Fruit fly (Drosophila melanogaster) whole organism, embryonic: ENCODE measurements around the gene beta'COP.

Source experiments
- B-H2 ChIP-seq: fragments of 200-800 bp; sonication (Bioruptor generic); optimal IDR thresholded peaks from 2 replicates; lab custom pipeline; 2018; ENCODE audit warnings: missing biosample characterization, mild to moderate bottlenecking, missing genetic modification characterization
- CG10462 ChIP-seq: fragments of 200-800 bp; sonication (Bioruptor generic); optimal IDR thresholded peaks from 2 replicates; lab custom pipeline; 2016; ENCODE audit warnings: missing biosample characterization, missing genetic modification characterization
- CG11247 ChIP-seq: fragments of 200-800 bp; sonication (Bioruptor generic); IDR thresholded peaks from 2 replicates; pipeline ENCODE4 v1.3.6; 2022; ENCODE audit warnings: missing biosample characterization, missing genetic modification characterization
- CG11723 ChIP-seq: fragments of 200-800 bp; sonication (Bioruptor generic); optimal IDR thresholded peaks from 2 replicates; lab custom pipeline; 2017; ENCODE audit warnings: missing biosample characterization, mild to moderate bottlenecking, missing genetic modification characterization
- CG13624 ChIP-seq: fragments of 200-800 bp; sonication (Bioruptor generic); optimal IDR thresholded peaks from 2 replicates; lab custom pipeline; 2016; ENCODE audit warnings: missing biosample characterization, missing genetic modification characterization
- CG15514 ChIP-seq: fragments of 200-800 bp; sonication (Bioruptor generic); optimal IDR thresholded peaks from 3 replicates; lab custom pipeline; 2017; ENCODE audit warnings: missing biosample characterization, missing genetic modification characterization, mild to moderate bottlenecking, moderate library complexity, missing genetic modification reagents
- CG17359 ChIP-seq: fragments of 200-800 bp; sonication (Bioruptor generic); optimal IDR thresholded peaks from 3 replicates; lab custom pipeline; 2018; ENCODE audit warnings: missing biosample characterization, mild to moderate bottlenecking, missing genetic modification characterization, moderate library complexity
- CG17361 ChIP-seq: fragments of 200-800 bp; sonication (Bioruptor generic); IDR thresholded peaks from 3 replicates; pipeline ENCODE4 v1.3.6; 2022; ENCODE audit warnings: missing biosample characterization, missing genetic modification characterization
- CG2116 ChIP-seq: fragments of 200-800 bp; sonication (Bioruptor generic); optimal IDR thresholded peaks from 3 replicates; lab custom pipeline; 2018; ENCODE audit warnings: missing biosample characterization, mild to moderate bottlenecking, missing genetic modification characterization
- CG2199 ChIP-seq: fragments of 200-800 bp; sonication (Bioruptor generic); IDR thresholded peaks from 3 replicates; pipeline ENCODE4 v1.3.6; 2022; ENCODE audit warnings: missing biosample characterization, missing genetic modification characterization
- CG32532 ChIP-seq: fragments of 200-800 bp; sonication (Bioruptor generic); IDR thresholded peaks from 2 replicates; pipeline ENCODE4 v1.3.6; 2022; ENCODE audit warnings: missing biosample characterization, missing genetic modification characterization
- CG32772 ChIP-seq: fragments of 200-800 bp; sonication (Bioruptor generic); IDR thresholded peaks from 2 replicates; pipeline ENCODE4 v1.3.6; 2022; ENCODE audit warnings: missing biosample characterization, missing genetic modification characterization
- CG3838 ChIP-seq: fragments of 200-800 bp; sonication (Bioruptor generic); optimal IDR thresholded peaks from 3 replicates; lab custom pipeline; 2016; ENCODE audit warnings: missing biosample characterization, missing genetic modification characterization
- CG42726 ChIP-seq: fragments of 200-800 bp; sonication (Bioruptor generic); IDR thresholded peaks from 2 replicates; pipeline ENCODE4 v1.3.6; 2022; ENCODE audit warnings: missing biosample characterization, missing genetic modification characterization; ENCODE audit not compliant: partially characterized antibody
- CG4282 ChIP-seq: fragments of 200-800 bp; sonication (Bioruptor generic); optimal IDR thresholded peaks from 2 replicates; lab custom pipeline; 2016; ENCODE audit warnings: missing biosample characterization, missing genetic modification characterization
- CG5953 ChIP-seq: fragments of 200-800 bp; sonication (Bioruptor generic); IDR thresholded peaks from 2 replicates; pipeline ENCODE4 v1.3.6; 2022; ENCODE audit warnings: missing biosample characterization, missing genetic modification characterization
- CG6254 ChIP-seq: fragments of 200-800 bp; sonication (Bioruptor generic); optimal IDR thresholded peaks from 3 replicates; lab custom pipeline; 2017; ENCODE audit warnings: mild to moderate bottlenecking, missing biosample characterization, missing genetic modification reagents, missing genetic modification characterization
- CG7786 ChIP-seq: fragments of 200-800 bp; sonication (Bioruptor generic); optimal IDR thresholded peaks from 2 replicates; lab custom pipeline; 2016; ENCODE audit warnings: missing biosample characterization, missing genetic modification characterization
- CG7963 ChIP-seq: fragments of 200-800 bp; sonication (Bioruptor generic); IDR thresholded peaks from 3 replicates; pipeline ENCODE4 v1.3.6; 2022; ENCODE audit warnings: missing biosample characterization, missing genetic modification characterization; ENCODE audit not compliant: partially characterized antibody
- CG9215 ChIP-seq: fragments of 200-800 bp; sonication (Bioruptor generic); IDR thresholded peaks from 2 replicates; pipeline ENCODE4 v1.3.6; 2022; ENCODE audit warnings: missing biosample characterization, missing genetic modification characterization
- Dip2 ChIP-seq: fragments of 200-800 bp; sonication (Bioruptor generic); IDR thresholded peaks from 2 replicates; pipeline ENCODE4 v1.3.6; 2022; ENCODE audit warnings: missing biosample characterization, missing genetic modification characterization
- Gsc ChIP-seq: fragments of 200-800 bp; sonication (Bioruptor generic); IDR thresholded peaks from 2 replicates; pipeline ENCODE4 v1.3.6; 2022; ENCODE audit warnings: missing biosample characterization, missing genetic modification characterization
- HHEX ChIP-seq: fragments of 200-800 bp; sonication (Bioruptor generic); optimal IDR thresholded peaks from 3 replicates; lab custom pipeline; 2017; ENCODE audit warnings: missing biosample characterization, mild to moderate bottlenecking, missing genetic modification characterization, missing genetic modification reagents
- Hr3 ChIP-seq: fragments of 200-800 bp; sonication (Bioruptor generic); optimal IDR thresholded peaks from 3 replicates; lab custom pipeline; 2016; ENCODE audit warnings: missing biosample characterization, missing genetic modification characterization
- Jarid2 ChIP-seq: fragments of 200-800 bp; sonication (Bioruptor generic); optimal IDR thresholded peaks from 3 replicates; lab custom pipeline; 2017; ENCODE audit warnings: mild to moderate bottlenecking, missing biosample characterization, missing genetic modification reagents, missing genetic modification characterization
- Kr ChIP-seq: fragments of 200-800 bp; sonication (Bioruptor generic); optimal IDR thresholded peaks from 2 replicates; lab custom pipeline; 2017; ENCODE audit warnings: missing biosample characterization, mild to moderate bottlenecking, missing genetic modification characterization
- MBD-R2 ChIP-seq: fragments of 200-800 bp; sonication (Bioruptor generic); IDR thresholded peaks from 2 replicates; pipeline ENCODE4 v1.3.6; 2022; ENCODE audit warnings: missing biosample characterization, missing genetic modification characterization
- Meics ChIP-seq: fragments of 200-800 bp; sonication (Bioruptor generic); optimal IDR thresholded peaks from 2 replicates; lab custom pipeline; 2017; ENCODE audit warnings: missing biosample characterization, mild to moderate bottlenecking, missing genetic modification characterization
- Tbp ChIP-seq: fragments of >200 bp; optimal IDR thresholded peaks from 2 replicates; lab custom pipeline; 2018; ENCODE audit warnings: missing biosample characterization, missing genetic modification characterization
- Xrp1 ChIP-seq: fragments of 200-800 bp; sonication (Bioruptor generic); IDR thresholded peaks from 2 replicates; pipeline ENCODE4 v1.3.6; 2022; ENCODE audit warnings: missing biosample characterization, missing genetic modification characterization
- ash1 ChIP-seq: fragments of 200-800 bp; sonication (Bioruptor generic); optimal IDR thresholded peaks from 2 replicates; lab custom pipeline; 2018; ENCODE audit warnings: missing biosample characterization, mild to moderate bottlenecking, missing genetic modification characterization
- cas ChIP-seq: fragments of 200-800 bp; sonication (Bioruptor generic); IDR thresholded peaks from 2 replicates; pipeline ENCODE4 v1.3.6; 2022; ENCODE audit warnings: missing biosample characterization, missing genetic modification characterization
- cg ChIP-seq: fragments of 200-800 bp; sonication (Bioruptor generic); optimal IDR thresholded peaks from 3 replicates; lab custom pipeline; 2019; ENCODE audit warnings: missing biosample characterization, mild to moderate bottlenecking, missing genetic modification characterization, moderate library complexity
- cwo ChIP-seq: fragments of 200-800 bp; sonication (Bioruptor generic); optimal IDR thresholded peaks from 3 replicates; lab custom pipeline; 2017; ENCODE audit warnings: missing biosample characterization, missing genetic modification characterization, mild to moderate bottlenecking, moderate library complexity, missing genetic modification reagents
- danr ChIP-seq: fragments of 200-800 bp; sonication (Bioruptor generic); IDR thresholded peaks from 2 replicates; pipeline ENCODE4 v1.3.6; 2022; ENCODE audit warnings: missing biosample characterization, missing genetic modification characterization
- eyg ChIP-seq: fragments of 200-800 bp; sonication (Bioruptor generic); optimal IDR thresholded peaks from 3 replicates; lab custom pipeline; 2016; ENCODE audit warnings: missing biosample characterization, missing genetic modification characterization
- gcm2 ChIP-seq: fragments of 200-800 bp; sonication (Bioruptor generic); optimal IDR thresholded peaks from 2 replicates; lab custom pipeline; 2016; ENCODE audit warnings: missing biosample characterization, missing genetic modification characterization
- gem ChIP-seq: fragments of 200-800 bp; sonication (Bioruptor generic); optimal IDR thresholded peaks from 2 replicates; lab custom pipeline; 2019; ENCODE audit warnings: missing biosample characterization, mild to moderate bottlenecking, missing genetic modification characterization, moderate library complexity
- jigr1 ChIP-seq: fragments of 200-800 bp; sonication (Bioruptor generic); IDR thresholded peaks from 3 replicates; pipeline ENCODE4 v1.3.6; 2022; ENCODE audit warnings: missing biosample characterization, missing genetic modification characterization
- jumu ChIP-seq: fragments of 200-800 bp; sonication (Bioruptor generic); optimal IDR thresholded peaks from 3 replicates; lab custom pipeline; 2016; ENCODE audit warnings: missing biosample characterization, missing genetic modification characterization
- ken ChIP-seq: fragments of 200-800 bp; sonication (Bioruptor generic); IDR thresholded peaks from 3 replicates; pipeline ENCODE4 v1.3.6; 2022; ENCODE audit warnings: missing biosample characterization, missing genetic modification characterization
- org-1 ChIP-seq: fragments of 200-800 bp; sonication (Bioruptor generic); optimal IDR thresholded peaks from 2 replicates; lab custom pipeline; 2017; ENCODE audit warnings: missing biosample characterization, missing genetic modification characterization
- rib ChIP-seq: fragments of 200-800 bp; sonication (Bioruptor generic); IDR thresholded peaks from 2 replicates; pipeline ENCODE4 v1.3.6; 2022; ENCODE audit warnings: missing biosample characterization, missing genetic modification characterization
- sc ChIP-seq, 3 experiments: fragments of >200 bp in 2 of 3; fragments of 200-800 bp in 1 of 3; sonication (Bioruptor generic) in 1 of 3; optimal IDR thresholded peaks; 2 replicates in 2 of 3; 3 replicates in 1 of 3; lab custom pipeline; 2017; ENCODE audit warnings: mild to moderate bottlenecking in 1 of 3, missing biosample characterization in 1 of 3, missing genetic modification characterization in 1 of 3, missing genetic modification reagents in 1 of 3
- stwl ChIP-seq: fragments of 200-800 bp; sonication (Bioruptor generic); optimal IDR thresholded peaks from 3 replicates; lab custom pipeline; 2018; ENCODE audit warnings: missing biosample characterization, mild to moderate bottlenecking, missing genetic modification characterization, moderate library complexity
- tin ChIP-seq: fragments of 200-800 bp; sonication (Bioruptor generic); optimal IDR thresholded peaks from 3 replicates; lab custom pipeline; 2016; ENCODE audit warnings: missing biosample characterization, missing genetic modification characterization
- unc-4 ChIP-seq: fragments of 200-800 bp; sonication (Bioruptor generic); IDR thresholded peaks from 2 replicates; pipeline ENCODE4 v1.3.6; 2022; ENCODE audit warnings: missing biosample characterization, missing genetic modification characterization; ENCODE audit not compliant: partially characterized antibody
- zfh1 ChIP-seq: fragments of 200-800 bp; sonication (Bioruptor generic); IDR thresholded peaks from 3 replicates; pipeline ENCODE4 v1.3.6; 2022; ENCODE audit warnings: missing biosample characterization, missing genetic modification characterization
- zfh2 ChIP-seq: fragments of 200-800 bp; sonication (Bioruptor generic); optimal IDR thresholded peaks from 2 replicates; lab custom pipeline; 2016; ENCODE audit warnings: missing biosample characterization, missing genetic modification characterization

Gene beta'COP

DNA sequence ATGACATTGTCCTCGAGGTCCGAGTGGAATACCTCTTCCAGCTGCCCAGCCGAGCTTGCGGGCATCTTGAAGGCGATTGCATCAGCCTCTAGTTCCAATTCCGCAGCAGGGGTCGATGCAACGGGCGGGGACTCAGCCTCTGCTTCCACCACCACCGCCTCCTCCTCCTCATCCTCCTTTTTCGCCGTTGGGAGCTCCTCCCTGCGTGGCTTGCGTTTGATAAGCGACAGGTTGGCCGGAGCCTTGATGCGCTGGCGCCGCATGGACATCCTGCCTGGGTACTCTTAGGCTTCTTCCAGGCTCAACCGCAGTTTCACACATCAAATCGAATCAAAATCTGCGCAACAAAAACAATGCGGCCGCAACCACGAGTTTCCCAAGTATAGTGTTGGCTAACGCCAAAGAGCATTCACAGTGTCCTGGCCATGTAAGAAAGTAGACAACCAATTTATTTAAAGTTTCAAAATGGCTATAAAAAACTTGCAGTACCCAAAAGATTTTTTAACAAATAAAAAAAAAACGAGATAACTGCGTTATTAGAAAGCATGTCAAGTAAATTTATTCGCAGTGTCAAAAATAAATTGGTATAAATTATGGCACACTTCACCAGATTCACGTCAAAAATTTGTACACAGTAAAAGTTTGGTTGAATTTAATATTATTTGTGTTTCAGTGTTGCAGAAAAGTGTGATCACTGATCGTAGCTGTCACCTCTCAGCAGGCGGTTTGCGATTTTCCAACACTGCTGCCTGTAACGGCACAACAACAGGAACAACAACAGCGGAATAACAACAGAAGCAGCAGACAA lies 5.1 kb upstream of the beta'COP start, which contains the start of the genes Bdp1 and CG6565 (continued):
- TF ChIP-seq rib (GFP tag; lab: Robert Waterston, UW): peak; percentile 96
- TF ChIP-seq CG42726: no peak
- peak; percentile 98 for TF ChIP-seq gem (tag; lab: Kevin White, UChicago)
- TF ChIP-seq jumu (GFP tag; lab: Kevin White, UChicago): peak; percentile 99
- TF ChIP-seq Hr3 (GFP tag; lab: Kevin White, UChicago): peak; percentile 99
- TF ChIP-seq cwo (GFP tag; lab: Kevin White, UChicago): peak; percentile 92
- TF ChIP-seq CG11723 (GFP tag; lab: Kevin White, UChicago): peak; percentile 94
- peak; percentile 95 for TF ChIP-seq B-H2 (GFP tag; lab: Kevin White, UChicago)
- TF ChIP-seq CG4282 (GFP tag; lab: Kevin White, UChicago): peak; percentile 99
- peak; percentile 89 for TF ChIP-seq cas
- TF ChIP-seq Xrp1: peak; percentile 96
- TF ChIP-seq CG17359 (tag; lab: Kevin White, UChicago): peak; percentile 95
- TF ChIP-seq CG15514 (GFP tag; lab: Kevin White, UChicago): peak; percentile 89
- TF ChIP-seq eyg (GFP tag; lab: Kevin White, UChicago): peak; percentile 95
- peak; percentile 97 for TF ChIP-seq CG9215
- peak; percentile 96 for TF ChIP-seq Meics (GFP tag; lab: Kevin White, UChicago)
- TF ChIP-seq org-1: peak; percentile 96
- TF ChIP-seq gcm2 (GFP tag; lab: Kevin White, UChicago): peak; percentile 97
- peak; percentile 73 for TF ChIP-seq Dip2 (GFP tag; lab: Robert Waterston, UW)
- peak; percentile 73; the same call in 1 of the 3 replicates for TF ChIP-seq CG2199 (GFP tag; lab: Robert Waterston, UW)
- TF ChIP-seq CG11247 (GFP tag; lab: Robert Waterston, UW): peak; percentile 91
- no peak for TF ChIP-seq Kr
- TF ChIP-seq CG7963 (GFP tag; lab: Robert Waterston, UW): no peak
- TF ChIP-seq CG17361 (GFP tag; lab: Robert Waterston, UW): peak; percentile 99
- TF ChIP-seq CG2116 (GFP tag; lab: Kevin White, UChicago): peak; percentile 87
- TF ChIP-seq cg (GFP tag; lab: Kevin White, UChicago): no peak
- peak; percentile 95 for TF ChIP-seq ken
- TF ChIP-seq CG13624 (GFP tag; lab: Kevin White, UChicago): peak; percentile 99
- no peak for TF ChIP-seq unc-4
- TF ChIP-seq zfh2 (GFP tag; lab: Kevin White, UChicago): peak; percentile 99
- peak; percentile 76; the same call in 1 of the 2 replicates for TF ChIP-seq CG5953 (GFP tag; lab: Robert Waterston, UW)
- peak; percentile 97 for TF ChIP-seq HHEX
- TF ChIP-seq jigr1: peak; percentile 96
- peak; percentile 97 for TF ChIP-seq danr (GFP tag; lab: Robert Waterston, UW)
- peak; percentile 86 for TF ChIP-seq stwl
- TF ChIP-seq tin (GFP tag; lab: Kevin White, UChicago): peak; percentile 98
- peak; percentile 96 for TF ChIP-seq CG32772
- TF ChIP-seq Tbp (GFP tag; lab: Kevin White, UChicago): no peak
- no peak for TF ChIP-seq sc (optimal IDR thresholded peaks at IDR 0.05; lab: Kevin White, UChicago)
- peak; percentile 97 for TF ChIP-seq sc (GFP tag; optimal IDR thresholded peaks at IDR 0.05; lab: Kevin White, UChicago)
- TF ChIP-seq MBD-R2: peak; percentile 87
- TF ChIP-seq ash1 (GFP tag; lab: Kevin White, UChicago): no peak
- TF ChIP-seq CG6254 (GFP tag; lab: Kevin White, UChicago): peak; percentile 91
- peak; percentile 94 for TF ChIP-seq zfh1 (GFP tag; lab: Robert Waterston, UW)
- TF ChIP-seq Gsc (GFP tag; lab: Robert Waterston, UW): peak; percentile 95
- TF ChIP-seq CG3838 (GFP tag; lab: Kevin White, UChicago): peak; percentile 95
- no peak for TF ChIP-seq Jarid2 (GFP tag; lab: Kevin White, UChicago)
- TF ChIP-seq CG7786 (GFP tag; lab: Kevin White, UChicago): peak; percentile 99
- TF ChIP-seq CG32532 (GFP tag; lab: Robert Waterston, UW): peak; percentile 95
- peak; percentile 98 for TF ChIP-seq CG10462 (GFP tag; lab: Kevin White, UChicago)
